Fruit fly (Drosophila melanogaster): ENCODE results near the gene rump.

The rump gene

dm6 chr3R:9515860-9516344, 5.8 kb upstream of the rump start, which contains the start of the genes mRpL47, CG8176 and Kdm3 (continued):
- TF ChIP-seq CG14860 (GFP tag; IDR thresholded peaks at IDR 0.05; ENCODE audit: partially characterized antibody) (no peak), dm (GFP tag; optimal IDR thresholded peaks at IDR 0.05) (peak; percentile 89), CG11695 (GFP tag; IDR thresholded peaks at IDR 0.05) (no peak), ranshi (GFP tag; IDR thresholded peaks at IDR 0.05) (no peak), CG5180 (GFP tag; optimal IDR thresholded peaks at IDR 0.05) (no peak), CG2202 (tag; optimal IDR thresholded peaks at IDR 0.05) (peak; percentile 19), Gsc (GFP tag; IDR thresholded peaks at IDR 0.05) (no peak), fd102C (GFP tag; optimal IDR thresholded peaks at IDR 0.05) (no peak), CG7786 (GFP tag; optimal IDR thresholded peaks at IDR 0.05) (peak; percentile 72), grn (GFP tag; optimal IDR thresholded peaks at IDR 0.05) (no peak), CG14441 (GFP tag; IDR thresholded peaks at IDR 0.05) (no peak), CG11456 (GFP tag; IDR thresholded peaks at IDR 0.05) (no peak), sc (optimal IDR thresholded peaks at IDR 0.05) (no peak), sc (GFP tag; optimal IDR thresholded peaks at IDR 0.05) (no peak), CG10366 (GFP tag; IDR thresholded peaks at IDR 0.05) (no peak), az2 (GFP tag; optimal IDR thresholded peaks at IDR 0.05) (peak; percentile 31), Vsx1 (GFP tag; optimal IDR thresholded peaks at IDR 0.05) (no peak), CG17612 (GFP tag; IDR thresholded peaks at IDR 0.05) (no peak), BtbVII (GFP tag; optimal IDR thresholded peaks at IDR 0.05) (no peak), abd-A (tag; optimal IDR thresholded peaks at IDR 0.05) (no peak), gfzf (GFP tag; optimal IDR thresholded peaks at IDR 0.05) (peak; percentile 67), H15 (GFP tag; IDR thresholded peaks at IDR 0.05) (no peak), gsb (GFP tag; IDR thresholded peaks at IDR 0.05) (no peak), CG4617 (GFP tag; optimal IDR thresholded peaks at IDR 0.05; ENCODE audit: borderline replicate concordance) (peak; percentile 97), unc-4 (GFP tag; IDR thresholded peaks at IDR 0.05; ENCODE audit: partially characterized antibody) (no peak), CG3847 (GFP tag; IDR thresholded peaks at IDR 0.05) (no peak), Sox102F (GFP tag; optimal IDR thresholded peaks at IDR 0.05) (no peak), stc (GFP tag; IDR thresholded peaks at IDR 0.05) (no peak), CG18619 (GFP tag; optimal IDR thresholded peaks at IDR 0.05) (peak; percentile 2), Dek (tag; optimal IDR thresholded peaks at IDR 0.05) (peak; percentile 66), CG8944 (GFP tag; optimal IDR thresholded peaks at IDR 0.05) (peak; percentile 68), CG4424 (GFP tag; optimal IDR thresholded peaks at IDR 0.05) (no peak), Mrtf (GFP tag; IDR thresholded peaks at IDR 0.05) (no peak), Fer1 (GFP tag; optimal IDR thresholded peaks at IDR 0.05) (peak; percentile 51), HHEX (GFP tag; optimal IDR thresholded peaks at IDR 0.05) (no peak), CG6791 (GFP tag; IDR thresholded peaks at IDR 0.05; ENCODE audit: partially characterized antibody) (no peak), CG1792 (GFP tag; optimal IDR thresholded peaks at IDR 0.05) (peak; percentile 74), aop (GFP tag; IDR thresholded peaks at IDR 0.05) (no peak), Mad (GFP tag; optimal IDR thresholded peaks at IDR 0.05) (peak; percentile 66), CG33557 (GFP tag; optimal IDR thresholded peaks at IDR 0.05) (no peak), CG15073 (GFP tag; optimal IDR thresholded peaks at IDR 0.05) (no peak), nerfin-2 (GFP tag; IDR thresholded peaks at IDR 0.05; ENCODE audit: partially characterized antibody) (no peak), sisA (GFP tag; IDR thresholded peaks at IDR 0.05) (no peak), tll (GFP tag; optimal IDR thresholded peaks at IDR 0.05) (no peak), Dp (GFP tag; optimal IDR thresholded peaks at IDR 0.05) (peak; percentile 69), so (GFP tag; IDR thresholded peaks at IDR 0.05) (no peak), ind (GFP tag; optimal IDR thresholded peaks at IDR 0.05) (peak; percentile 61), CG10462 (GFP tag; optimal IDR thresholded peaks at IDR 0.05) (no peak), Rx (GFP tag; IDR thresholded peaks at IDR 0.05) (no peak), CG17912 (GFP tag; optimal IDR thresholded peaks at IDR 0.05) (no peak), CG3995 (GFP tag; optimal IDR thresholded peaks at IDR 0.05) (no peak)
